Fruit fly (Drosophila melanogaster) whole organism, embryonic: Measurements from ENCODE around the gene CG14613.

Experiments used
- CG12071 ChIP-seq: fragments of 200-800 bp; sonication (Bioruptor generic); optimal IDR thresholded peaks from 3 replicates; lab custom pipeline; 2018; ENCODE audit warnings: missing biosample characterization, mild to moderate bottlenecking, missing genetic modification characterization
- CG4707 ChIP-seq: fragments of 200-800 bp; sonication (Bioruptor generic); optimal IDR thresholded peaks from 2 replicates; lab custom pipeline; 2018; ENCODE audit warnings: missing biosample characterization, mild to moderate bottlenecking, missing genetic modification characterization, moderate library complexity
- sisA ChIP-seq: fragments of 200-800 bp; sonication (Bioruptor generic); IDR thresholded peaks from 2 replicates; pipeline ENCODE4 v1.3.6; 2022; ENCODE audit warnings: missing biosample characterization, missing genetic modification characterization
- zfh2 ChIP-seq: fragments of 200-800 bp; sonication (Bioruptor generic); optimal IDR thresholded peaks from 2 replicates; lab custom pipeline; 2016; ENCODE audit warnings: missing biosample characterization, missing genetic modification characterization

DNA sequence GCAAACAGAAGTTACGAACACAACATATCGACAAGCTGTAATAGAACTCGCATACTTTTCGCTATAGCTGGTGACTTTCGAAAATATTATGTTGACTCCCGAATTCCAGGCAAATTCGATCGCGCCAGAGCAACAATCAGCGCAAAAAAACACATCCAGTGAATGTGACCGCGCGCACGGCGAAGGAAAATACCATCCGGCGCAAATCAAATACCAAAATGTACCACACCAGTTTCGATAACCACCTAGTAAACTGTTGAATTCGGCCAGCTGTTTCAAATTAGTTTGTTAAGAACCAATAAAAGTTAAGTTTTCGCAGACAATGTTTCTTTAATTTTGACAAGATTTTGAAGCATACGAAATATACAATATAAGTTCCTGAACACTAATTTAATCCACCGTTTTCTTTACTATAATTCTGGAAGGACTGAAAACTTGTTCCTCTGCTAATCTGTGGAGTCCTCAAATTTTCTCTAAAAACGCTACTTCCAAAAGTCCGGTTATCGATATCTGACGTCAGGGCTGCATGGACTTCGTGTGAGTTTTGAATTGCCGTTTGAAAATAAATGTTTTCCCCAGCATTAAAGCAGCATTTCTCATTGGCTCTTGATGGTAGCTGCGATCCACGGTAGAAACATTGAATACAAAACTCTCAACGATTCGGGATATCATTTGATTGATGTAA lies 10.2 kb upstream of the CG14613 start, which contains the start of the genes Cp110 and CG12576:
- TF ChIP-seq CG4707 (GFP tag; lab: Kevin White, UChicago) (no peak), sisA (GFP tag; lab: Robert Waterston, UW) (no peak), CG12071 (GFP tag; lab: Kevin White, UChicago) (no peak), zfh2 (GFP tag; lab: Kevin White, UChicago) (no peak)
